Worm (Caenorhabditis elegans): ENCODE measurements around the gene atf-2.

The atf-2 gene

DNA sequence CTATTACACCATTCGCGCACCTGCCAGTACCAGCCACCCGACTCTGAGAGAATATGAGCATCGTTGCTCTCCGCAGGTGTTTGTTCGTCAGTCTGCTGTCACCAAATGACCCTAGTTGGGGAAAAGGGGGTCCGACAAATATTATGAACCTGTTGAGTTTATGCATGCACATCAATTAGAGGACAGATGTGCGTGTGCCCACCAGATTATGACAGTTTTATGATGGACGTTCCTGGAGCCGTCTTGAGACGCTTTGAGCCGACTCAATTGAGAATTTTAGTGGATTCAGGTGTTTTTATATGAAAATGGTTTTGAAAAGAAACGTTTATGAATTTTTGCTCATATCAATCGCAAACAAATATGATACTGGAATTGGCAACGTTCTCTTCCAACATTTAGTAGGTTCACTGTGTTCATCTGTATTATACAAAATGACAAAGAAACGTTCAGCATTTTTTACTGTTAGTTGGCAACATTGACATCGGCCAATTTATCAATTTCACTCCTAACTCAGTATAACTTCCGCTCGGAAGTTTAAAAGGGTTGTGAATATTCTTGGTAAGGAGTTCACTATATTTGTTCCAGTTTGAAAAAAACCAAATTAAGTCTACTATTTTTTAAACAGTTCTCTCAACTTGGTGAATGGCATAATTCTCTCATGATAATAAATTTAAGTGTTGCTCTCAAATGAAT, 4.4 kb upstream of the atf-2 start (continued):
- peak; percentile 32; the same call in 1 of the 2 replicates for TF ChIP-seq madf-6 (GFP tag; IDR thresholded peaks at IDR 0.05)
- peak; percentile 55 for TF ChIP-seq snpc-1.3 (tag; optimal IDR thresholded peaks at IDR 0.05; ENCODE audit: insufficient read depth)
- peak; percentile 40 for TF ChIP-seq die-1 (tag; optimal IDR thresholded peaks at IDR 0.05)
- TF ChIP-seq sptf-2 (GFP tag; optimal IDR thresholded peaks at IDR 0.05): no peak
- no peak; the same call in 1 of the 2 replicates for TF ChIP-seq Y79H2A.3 (GFP tag; conservative IDR thresholded peaks at IDR 0.05)
- TF ChIP-seq sdz-38 (tag; optimal IDR thresholded peaks at IDR 0.05): no peak
- no peak for TF ChIP-seq B0261.1 (tag; optimal IDR thresholded peaks at IDR 0.05)
- no peak for TF ChIP-seq hlh-12 (tag; optimal IDR thresholded peaks at IDR 0.05)
- TF ChIP-seq K11D2.4 (GFP tag; IDR thresholded peaks at IDR 0.05): peak; percentile 78
- TF ChIP-seq let-526 (GFP tag; IDR thresholded peaks at IDR 0.05): peak; percentile 51
- TF ChIP-seq rpc-1 (optimal IDR thresholded peaks at IDR 0.05): no peak
- no peak for TF ChIP-seq rpc-1 (tag; optimal IDR thresholded peaks at IDR 0.05)
- no peak for TF ChIP-seq bed-1 (GFP tag; IDR thresholded peaks at IDR 0.05)
- TF ChIP-seq F33H1.4 (GFP tag; IDR thresholded peaks at IDR 0.05): no peak
- peak; percentile 54 for TF ChIP-seq nhr-27 (tag; optimal IDR thresholded peaks at IDR 0.05)
- TF ChIP-seq F39B2.1 (GFP tag; IDR thresholded peaks at IDR 0.05): no peak
- TF ChIP-seq cebp-2 (GFP tag; IDR thresholded peaks at IDR 0.05): 0 out of 2 replicates have a peak, but pooled peaks have one; percentile 23
- TF ChIP-seq snpc-3.4 (tag; optimal IDR thresholded peaks at IDR 0.05): no peak
- peak; percentile 75 for TF ChIP-seq dox-1 (GFP tag; IDR thresholded peaks at IDR 0.05)
- peak; percentile 86 for TF ChIP-seq chd-7 (tag; optimal IDR thresholded peaks at IDR 0.05)
- TF ChIP-seq fkh-3 (tag; optimal IDR thresholded peaks at IDR 0.05): no peak
- no peak for TF ChIP-seq snpc-1.1 (tag; optimal IDR thresholded peaks at IDR 0.05; ENCODE audit: insufficient read depth)
- TF ChIP-seq nhr-120 (GFP tag; IDR thresholded peaks at IDR 0.05): no peak
- peak; percentile 63 for TF ChIP-seq mxl-1 (tag; optimal IDR thresholded peaks at IDR 0.05)
- TF ChIP-seq him-1 (tag; optimal IDR thresholded peaks at IDR 0.05): no peak
- no peak for TF ChIP-seq F57C9.4 (tag; optimal IDR thresholded peaks at IDR 0.05)
- no peak for TF ChIP-seq madf-8 (GFP tag; conservative IDR thresholded peaks at IDR 0.05)
- TF ChIP-seq somi-1 (GFP tag; optimal IDR thresholded peaks at IDR 0.05): peak; percentile 82
- TF ChIP-seq K12H6.12 (tag; optimal IDR thresholded peaks at IDR 0.05): peak; percentile 75
- no peak for TF ChIP-seq lsl-1 (GFP tag; optimal IDR thresholded peaks at IDR 0.05)
- TF ChIP-seq cebp-1 (GFP tag; IDR thresholded peaks at IDR 0.05): peak; percentile 51; the same call in 1 of the 2 replicates
- TF ChIP-seq cebp-1 (tag; optimal IDR thresholded peaks at IDR 0.05): peak; percentile 86
- TF ChIP-seq Y67H2A.10 (GFP tag; conservative IDR thresholded peaks at IDR 0.05): no peak
- TF ChIP-seq F55B11.4 (tag; optimal IDR thresholded peaks at IDR 0.05; ENCODE audit: borderline replicate concordance, insufficient read depth): no peak
- no peak for TF ChIP-seq C17E4.6 (GFP tag; IDR thresholded peaks at IDR 0.05)
- TF ChIP-seq hmg-20 (GFP tag; IDR thresholded peaks at IDR 0.05): peak; percentile 36; the same call in 1 of the 2 replicates
- TF ChIP-seq F22D6.2 (tag; optimal IDR thresholded peaks at IDR 0.05): peak; percentile 34
- TF ChIP-seq ceh-40 (GFP tag; IDR thresholded peaks at IDR 0.05): peak; percentile 55; the same call in 1 of the 2 replicates
- TF ChIP-seq lin-35 (GFP tag; optimal IDR thresholded peaks at IDR 0.05): peak in 1 of 3 experiments; percentile 55
- peak; percentile 62 for TF ChIP-seq ztf-22 (GFP tag; optimal IDR thresholded peaks at IDR 0.05)
- TF ChIP-seq mel-28 (tag; optimal IDR thresholded peaks at IDR 0.05; ENCODE audit: borderline replicate concordance): peak; percentile 12
- peak; percentile 5 for TF ChIP-seq dpl-1 (GFP tag; optimal IDR thresholded peaks at IDR 0.05)
- no peak for TF ChIP-seq hsf-1 (GFP tag; IDR thresholded peaks at IDR 0.05)
- TF ChIP-seq F10E7.11 (tag; optimal IDR thresholded peaks at IDR 0.05): no peak
- TF ChIP-seq ztf-3 (GFP tag; optimal IDR thresholded peaks at IDR 0.05): peak; percentile 77
- no peak for TF ChIP-seq ets-4 (GFP tag; optimal IDR thresholded peaks at IDR 0.05)
- no peak for TF ChIP-seq ceh-27 (GFP tag; optimal IDR thresholded peaks at IDR 0.05)
